Worm (Caenorhabditis elegans) whole organism, L4 larva: ENCODE results near the gene smc-3.

Experiments
- Y105C5A.15 ChIP-seq: fragments of 200-800 bp; sonication (Bioruptor generic); IDR thresholded peaks from 2 replicates; pipeline ENCODE4 v1.3.6; 2022; ENCODE audit warnings: missing genetic modification characterization, missing compliant biosample characterization
- aly-2 ChIP-seq: sonication (generic microtip); optimal IDR thresholded peaks from 2 replicates; lab custom pipeline; 2018; ENCODE audit warnings: missing biosample characterization, missing genetic modification characterization
- fos-1 ChIP-seq: fragments of 150-350 bp; optimal IDR thresholded peaks from 2 replicates; lab custom pipeline; 2014; ENCODE audit warnings: missing biosample characterization, missing genetic modification characterization
- nhr-11 ChIP-seq: fragments of 150-350 bp; optimal IDR thresholded peaks from 2 replicates; lab custom pipeline; 2014; ENCODE audit warnings: missing biosample characterization, missing genetic modification characterization
- nhr-111 ChIP-seq: fragments of 200-800 bp; sonication (Bioruptor generic); optimal IDR thresholded peaks from 2 replicates; lab custom pipeline; 2018; ENCODE audit warnings: mild to moderate bottlenecking, missing genetic modification characterization, missing compliant biosample characterization
- nhr-25 ChIP-seq: sonication (generic microtip); optimal IDR thresholded peaks from 2 replicates; lab custom pipeline; 2017; ENCODE audit warnings: missing genetic modification characterization, mild to moderate bottlenecking, missing compliant biosample characterization, antibody characterized with exemption, moderate library complexity, borderline replicate concordance; ENCODE audit not compliant: insufficient read depth
- nhr-77 ChIP-seq: fragments of 150-350 bp; optimal IDR thresholded peaks from 2 replicates; lab custom pipeline; 2014; ENCODE audit warnings: missing biosample characterization, missing genetic modification characterization
- zfp-2 ChIP-seq: sonication (generic microtip); optimal IDR thresholded peaks from 2 replicates; lab custom pipeline; 2016; ENCODE audit warnings: mild to moderate bottlenecking, missing genetic modification characterization, missing compliant biosample characterization
- ztf-11 ChIP-seq: fragments of 150-350 bp; optimal IDR thresholded peaks from 2 replicates; lab custom pipeline; 2014; ENCODE audit warnings: missing biosample characterization, missing genetic modification characterization
- ztf-7 ChIP-seq: fragments of 150-350 bp; optimal IDR thresholded peaks from 2 replicates; lab custom pipeline; 2014; ENCODE audit warnings: missing biosample characterization, missing genetic modification characterization

DNA sequence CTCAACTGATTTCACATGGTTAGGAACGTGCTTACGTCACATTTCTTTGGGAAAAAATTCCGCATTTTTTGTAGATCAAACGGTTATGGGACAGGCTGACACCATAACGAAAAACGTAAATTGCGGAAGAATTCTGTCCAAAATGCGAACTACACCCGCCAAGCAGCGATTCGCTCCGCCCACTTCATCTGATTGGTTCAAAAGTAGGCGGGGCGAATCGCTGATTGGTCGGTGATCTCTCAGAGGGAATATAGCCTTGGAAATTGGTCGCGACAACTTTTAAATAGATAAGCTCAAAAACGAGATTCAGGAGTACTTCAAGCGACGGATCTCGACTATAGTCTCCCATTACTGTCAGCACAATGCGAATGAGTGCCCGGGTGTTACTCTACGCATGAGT is 46.9 kb downstream of the smc-3 start:
- TF ChIP-seq aly-2 (tag; lab: Kevin White, UChicago) = no peak
- TF ChIP-seq nhr-111 = no peak
- TF ChIP-seq Y105C5A.15 = no peak
- TF ChIP-seq ztf-11 (tag; lab: Kevin White, UChicago) = no peak
- no peak for TF ChIP-seq zfp-2 (tag; lab: Kevin White, UChicago)
- TF ChIP-seq nhr-11 = no peak
- no peak for TF ChIP-seq nhr-77 (tag; lab: Kevin White, UChicago)
- no peak for TF ChIP-seq nhr-25
- no peak for TF ChIP-seq fos-1 (tag; lab: Kevin White, UChicago)
- no peak for TF ChIP-seq ztf-7 (tag; lab: Kevin White, UChicago)
